Worm (Caenorhabditis elegans) whole organism, L2 larva: ENCODE measurements around the gene T10H9.1.

ENCODE experiments used
- F13H6.1 ChIP-seq: sonication (generic microtip); optimal IDR thresholded peaks from 2 replicates; lab custom pipeline; 2016; ENCODE audit warnings: missing genetic modification characterization, missing compliant biosample characterization
- ztf-11 ChIP-seq: sonication (generic microtip); optimal IDR thresholded peaks from 2 replicates; lab custom pipeline; 2017; ENCODE audit warnings: missing biosample characterization, missing genetic modification characterization

DNA sequence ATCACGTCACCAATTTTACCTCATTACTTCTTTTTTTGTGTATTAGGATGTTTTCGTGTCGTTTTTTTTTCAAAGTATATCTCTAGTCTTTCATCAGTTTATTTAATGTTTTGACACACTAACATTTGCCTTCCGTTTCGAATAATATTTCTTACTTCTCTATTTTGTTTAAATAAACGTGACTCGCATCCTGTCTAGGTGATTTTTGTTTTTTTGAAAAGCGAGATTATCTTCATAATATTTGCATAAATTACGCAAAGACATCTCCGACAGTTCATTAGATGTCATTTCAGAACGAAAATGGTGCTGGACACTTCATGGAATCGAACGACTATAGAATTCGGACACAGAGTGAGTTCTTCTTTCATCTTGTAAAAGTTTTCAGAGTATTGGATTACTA, at the start of gene T10H9.1:
- no peak for TF ChIP-seq F13H6.1
- no peak for TF ChIP-seq ztf-11 (tag; lab: Kevin White, UChicago)
